Fruit fly (Drosophila melanogaster) whole organism, embryonic: ENCODE results near the gene CG5853.

Experiments used
- Bgb ChIP-seq: fragments of 200-800 bp; sonication (Bioruptor generic); IDR thresholded peaks from 2 replicates; pipeline ENCODE4 v1.3.6; 2022; ENCODE audit warnings: missing biosample characterization, missing genetic modification characterization; ENCODE audit not compliant: partially characterized antibody
- CG1024 ChIP-seq: fragments of 200-800 bp; sonication (Bioruptor generic); IDR thresholded peaks from 2 replicates; pipeline ENCODE4 v1.3.6; 2022; ENCODE audit warnings: missing biosample characterization, missing genetic modification characterization
- CG10274 ChIP-seq: fragments of 200-800 bp; sonication (Bioruptor generic); optimal IDR thresholded peaks from 3 replicates; lab custom pipeline; 2017; ENCODE audit warnings: missing biosample characterization, mild to moderate bottlenecking, missing genetic modification characterization
- CG10979 ChIP-seq: fragments of 200-800 bp; sonication (Bioruptor generic); optimal IDR thresholded peaks from 2 replicates; lab custom pipeline; 2018; ENCODE audit warnings: missing biosample characterization, mild to moderate bottlenecking, missing genetic modification characterization, moderate library complexity
- CG12155 ChIP-seq: fragments of 200-800 bp; sonication (Bioruptor generic); optimal IDR thresholded peaks from 3 replicates; lab custom pipeline; 2016; ENCODE audit warnings: missing biosample characterization, missing genetic modification characterization
- CG13123 ChIP-seq: fragments of 200-800 bp; sonication (Bioruptor generic); optimal IDR thresholded peaks from 2 replicates; lab custom pipeline; 2016; ENCODE audit warnings: missing biosample characterization, missing genetic modification characterization
- CG13775 ChIP-seq: fragments of 200-800 bp; sonication (Bioruptor generic); optimal IDR thresholded peaks from 3 replicates; lab custom pipeline; 2017; ENCODE audit warnings: missing biosample characterization, mild to moderate bottlenecking, missing genetic modification characterization
- CG15073 ChIP-seq: fragments of 200-800 bp; sonication (Bioruptor generic); optimal IDR thresholded peaks from 2 replicates; lab custom pipeline; 2016; ENCODE audit warnings: missing biosample characterization, missing genetic modification characterization
- CG17568 ChIP-seq: fragments of 200-800 bp; sonication (Bioruptor generic); optimal IDR thresholded peaks from 2 replicates; lab custom pipeline; 2018; ENCODE audit warnings: missing biosample characterization, mild to moderate bottlenecking, missing genetic modification characterization, moderate library complexity
- CG17829 ChIP-seq: fragments of 200-800 bp; optimal IDR thresholded peaks from 2 replicates; lab custom pipeline; 2019; ENCODE audit warnings: missing biosample characterization, mild to moderate bottlenecking, missing genetic modification characterization, moderate library complexity
- CG30020 ChIP-seq: fragments of 200-800 bp; optimal IDR thresholded peaks from 2 replicates; lab custom pipeline; 2019; ENCODE audit warnings: missing biosample characterization, mild to moderate bottlenecking, missing genetic modification characterization, moderate library complexity
- CG7271 ChIP-seq: fragments of 200-800 bp; sonication (Bioruptor generic); optimal IDR thresholded peaks from 2 replicates; lab custom pipeline; 2018; ENCODE audit warnings: missing biosample characterization, mild to moderate bottlenecking, missing genetic modification characterization, moderate library complexity
- CG7372 ChIP-seq: fragments of 200-800 bp; sonication (Bioruptor generic); IDR thresholded peaks from 2 replicates; pipeline ENCODE4 v1.3.6; 2022; ENCODE audit warnings: missing biosample characterization, missing genetic modification characterization
- CG8089 ChIP-seq: fragments of 200-800 bp; sonication (Bioruptor generic); optimal IDR thresholded peaks from 3 replicates; lab custom pipeline; 2016; ENCODE audit warnings: missing biosample characterization, missing genetic modification characterization
- CG8388 ChIP-seq: fragments of 200-800 bp; sonication (Bioruptor generic); optimal IDR thresholded peaks from 2 replicates; lab custom pipeline; 2019; ENCODE audit warnings: missing biosample characterization, mild to moderate bottlenecking, missing genetic modification characterization, moderate library complexity
- CG8765 ChIP-seq: fragments of 200-800 bp; sonication (Bioruptor generic); IDR thresholded peaks from 2 replicates; pipeline ENCODE4 v1.3.6; 2022; ENCODE audit warnings: missing biosample characterization, missing genetic modification characterization
- CG9797 ChIP-seq: fragments of 200-800 bp; sonication (Bioruptor generic); optimal IDR thresholded peaks from 3 replicates; lab custom pipeline; 2018; ENCODE audit warnings: missing biosample characterization, mild to moderate bottlenecking, missing genetic modification characterization
- D ChIP-seq, 2 experiments: fragments of 200-800 bp in 1 of 2; fragments of >200 bp in 1 of 2; sonication (Bioruptor generic) in 1 of 2; optimal IDR thresholded peaks; 2 replicates in 1 of 2; 3 replicates in 1 of 2; lab custom pipeline; 2017; ENCODE audit warnings: mild to moderate bottlenecking in 1 of 2, missing biosample characterization in 1 of 2, missing genetic modification characterization in 1 of 2, missing genetic modification reagents in 1 of 2
- D19A ChIP-seq: fragments of 200-800 bp; optimal IDR thresholded peaks from 3 replicates; lab custom pipeline; 2019; ENCODE audit warnings: missing biosample characterization, mild to moderate bottlenecking, missing genetic modification characterization, moderate library complexity
- Doc3 ChIP-seq: fragments of 200-800 bp; sonication (Bioruptor generic); IDR thresholded peaks from 3 replicates; pipeline ENCODE4 v1.3.6; 2022; ENCODE audit warnings: missing biosample characterization, missing genetic modification characterization; ENCODE audit not compliant: partially characterized antibody
- Eip74EF ChIP-seq, 2 experiments: fragments of 200-800 bp in 1 of 2; fragments of >200 bp in 1 of 2; sonication (Bioruptor generic) in 1 of 2; optimal IDR thresholded peaks; 2 replicates each; lab custom pipeline; 2017 to 2019; ENCODE audit warnings: missing biosample characterization in 2 of 2, missing genetic modification characterization in 2 of 2, mild to moderate bottlenecking in 1 of 2, moderate library complexity in 1 of 2
- HLHmδ ChIP-seq: fragments of 200-800 bp; sonication (Bioruptor generic); optimal IDR thresholded peaks from 2 replicates; lab custom pipeline; 2018; ENCODE audit warnings: missing biosample characterization, mild to moderate bottlenecking, missing genetic modification characterization, moderate library complexity
- Hr39 ChIP-seq: fragments of >200 bp; optimal IDR thresholded peaks from 2 replicates; lab custom pipeline; 2017
- MBD-R2 ChIP-seq: fragments of 200-800 bp; sonication (Bioruptor generic); IDR thresholded peaks from 2 replicates; pipeline ENCODE4 v1.3.6; 2022; ENCODE audit warnings: missing biosample characterization, missing genetic modification characterization
- Mrtf ChIP-seq: fragments of 200-800 bp; sonication (Bioruptor generic); IDR thresholded peaks from 3 replicates; pipeline ENCODE4 v1.3.6; 2022; ENCODE audit warnings: missing biosample characterization, missing genetic modification characterization
- Nf-YA ChIP-seq: fragments of 200-800 bp; sonication (Bioruptor generic); IDR thresholded peaks from 2 replicates; pipeline ENCODE4 v1.3.6; 2022; ENCODE audit warnings: missing biosample characterization, missing genetic modification characterization
- Rx ChIP-seq: fragments of 200-800 bp; sonication (Bioruptor generic); IDR thresholded peaks from 2 replicates; pipeline ENCODE4 v1.3.6; 2022; ENCODE audit warnings: missing biosample characterization, missing genetic modification characterization
- Sox102F ChIP-seq: fragments of 200-800 bp; sonication (Bioruptor generic); optimal IDR thresholded peaks from 2 replicates; lab custom pipeline; 2018; ENCODE audit warnings: missing biosample characterization, mild to moderate bottlenecking, missing genetic modification characterization, moderate library complexity
- Sry-δ ChIP-seq: fragments of 200-800 bp; sonication (Bioruptor generic); optimal IDR thresholded peaks from 2 replicates; lab custom pipeline; 2016; ENCODE audit warnings: missing biosample characterization, missing genetic modification characterization
- TFAM ChIP-seq: fragments of 200-800 bp; sonication (Bioruptor generic); optimal IDR thresholded peaks from 2 replicates; lab custom pipeline; 2017; ENCODE audit warnings: missing biosample characterization, missing genetic modification characterization, inconsistent platforms
- crc ChIP-seq: fragments of 200-800 bp; sonication (Bioruptor generic); optimal IDR thresholded peaks from 2 replicates; lab custom pipeline; 2016; ENCODE audit warnings: missing biosample characterization, missing genetic modification characterization
- da ChIP-seq: fragments of 200-800 bp; sonication (Bioruptor generic); optimal IDR thresholded peaks from 2 replicates; lab custom pipeline; 2016; ENCODE audit warnings: missing biosample characterization, missing genetic modification characterization
- dimm ChIP-seq: fragments of 200-800 bp; sonication (Bioruptor generic); IDR thresholded peaks from 2 replicates; pipeline ENCODE4 v1.3.6; 2022; ENCODE audit warnings: missing biosample characterization, missing genetic modification characterization
- disco-r ChIP-seq: fragments of 200-800 bp; sonication (Bioruptor generic); optimal IDR thresholded peaks from 2 replicates; lab custom pipeline; 2016; ENCODE audit warnings: missing biosample characterization, missing genetic modification characterization
- dmrt99B ChIP-seq: fragments of 200-800 bp; sonication (Bioruptor generic); optimal IDR thresholded peaks from 2 replicates; lab custom pipeline; 2018; ENCODE audit warnings: missing biosample characterization, mild to moderate bottlenecking, missing genetic modification characterization, moderate library complexity
- exex ChIP-seq: fragments of 200-800 bp; sonication (Bioruptor generic); optimal IDR thresholded peaks from 4 replicates; lab custom pipeline; 2018; ENCODE audit warnings: missing biosample characterization, mild to moderate bottlenecking, missing genetic modification characterization, moderate library complexity
- fd64A ChIP-seq: fragments of 200-800 bp; sonication (Bioruptor generic); optimal IDR thresholded peaks from 3 replicates; lab custom pipeline; 2018; ENCODE audit warnings: missing biosample characterization, mild to moderate bottlenecking, missing genetic modification characterization
- hth ChIP-seq: fragments of >200 bp; optimal IDR thresholded peaks from 2 replicates; lab custom pipeline; 2017; ENCODE audit warnings: inconsistent platforms
- kah ChIP-seq: fragments of 200-800 bp; sonication (Bioruptor generic); optimal IDR thresholded peaks from 2 replicates; lab custom pipeline; 2018; ENCODE audit warnings: missing biosample characterization, mild to moderate bottlenecking, missing genetic modification characterization
- lola ChIP-seq, 3 experiments: fragments of >200 bp in 2 of 3; fragments of 200-800 bp in 1 of 3; sonication (Bioruptor generic) in 1 of 3; optimal IDR thresholded peaks; 2 replicates each; lab custom pipeline; 2017 to 2019; ENCODE audit warnings: missing biosample characterization in 3 of 3, missing genetic modification characterization in 3 of 3, mild to moderate bottlenecking in 1 of 3, moderate library complexity in 1 of 3
- luna ChIP-seq: fragments of 200-800 bp; sonication (Bioruptor generic); optimal IDR thresholded peaks from 2 replicates; lab custom pipeline; 2016; ENCODE audit warnings: missing biosample characterization, missing genetic modification characterization
- onecut ChIP-seq: fragments of 200-800 bp; sonication (Bioruptor generic); IDR thresholded peaks from 2 replicates; pipeline ENCODE4 v1.3.6; 2022; ENCODE audit warnings: missing biosample characterization, missing genetic modification characterization
- pnt ChIP-seq: fragments of 200-800 bp; sonication (Bioruptor generic); optimal IDR thresholded peaks from 3 replicates; lab custom pipeline; 2016; ENCODE audit warnings: missing biosample characterization, missing genetic modification characterization
- ro ChIP-seq: fragments of 200-800 bp; sonication (Bioruptor generic); IDR thresholded peaks from 2 replicates; pipeline ENCODE4 v1.3.6; 2022; ENCODE audit warnings: missing biosample characterization, missing genetic modification characterization
- scrt ChIP-seq: fragments of 200-800 bp; sonication (Bioruptor generic); optimal IDR thresholded peaks from 2 replicates; lab custom pipeline; 2018; ENCODE audit warnings: missing biosample characterization, mild to moderate bottlenecking, missing genetic modification characterization, moderate library complexity
- stwl ChIP-seq: fragments of 200-800 bp; sonication (Bioruptor generic); optimal IDR thresholded peaks from 3 replicates; lab custom pipeline; 2018; ENCODE audit warnings: missing biosample characterization, mild to moderate bottlenecking, missing genetic modification characterization, moderate library complexity
- trem ChIP-seq: fragments of 200-800 bp; optimal IDR thresholded peaks from 3 replicates; lab custom pipeline; 2019; ENCODE audit warnings: missing biosample characterization, mild to moderate bottlenecking, missing genetic modification characterization, moderate library complexity
- trh ChIP-seq: fragments of 200-800 bp; sonication (Bioruptor generic); optimal IDR thresholded peaks from 2 replicates; lab custom pipeline; 2016; ENCODE audit warnings: missing biosample characterization, missing genetic modification characterization
- unpg ChIP-seq: fragments of 200-800 bp; sonication (Bioruptor generic); optimal IDR thresholded peaks from 3 replicates; lab custom pipeline; 2018; ENCODE audit warnings: missing biosample characterization, mild to moderate bottlenecking, missing genetic modification characterization, moderate library complexity

Gene CG5853

DNA sequence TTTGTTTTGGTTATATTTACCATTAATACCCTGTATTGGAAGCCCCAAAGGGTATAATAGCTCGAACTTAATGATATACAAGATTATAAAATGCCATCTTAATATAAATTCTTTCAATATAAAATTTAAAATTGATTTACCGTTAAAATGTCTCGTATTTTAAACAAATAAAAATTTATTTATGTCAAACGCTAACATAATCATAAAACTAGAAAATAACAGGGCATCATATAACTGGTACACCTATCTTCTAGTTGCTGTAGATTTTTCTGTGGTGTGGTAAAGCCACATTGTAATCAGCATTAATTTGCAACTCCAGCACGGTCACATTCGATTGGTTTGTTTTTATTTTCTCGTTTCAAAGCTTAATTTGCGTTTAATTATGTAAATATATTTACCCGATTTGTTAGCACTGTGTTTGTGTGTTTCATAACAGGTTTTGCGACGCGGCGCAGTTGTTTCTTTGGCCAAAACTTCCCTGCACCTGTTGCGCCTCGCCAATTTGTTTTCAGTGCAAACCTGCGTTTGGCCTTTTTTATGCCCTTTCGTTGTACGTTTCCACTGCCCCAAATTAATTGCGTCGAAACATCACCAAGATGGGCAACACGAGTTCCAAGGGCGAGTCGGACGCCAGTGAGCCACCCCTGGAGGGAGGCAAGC, 9.7 kb upstream of the CG5853 start, which contains the start of the genes CG4658 and CG5846 (continued):
- TF ChIP-seq HLHmδ = no peak
- TF ChIP-seq CG8765 (GFP tag; lab: Robert Waterston, UW) = peak; percentile 77
- TF ChIP-seq CG7271 = peak; percentile 94
- TF ChIP-seq D (optimal IDR thresholded peaks at IDR 0.05; lab: Kevin White, UChicago) = no peak
- TF ChIP-seq D (GFP tag; optimal IDR thresholded peaks at IDR 0.05; lab: Kevin White, UChicago) = peak; percentile 84
- peak; percentile 95 for TF ChIP-seq trem (tag; lab: Kevin White, UChicago)
- TF ChIP-seq hth (lab: Kevin White, UChicago) = no peak
- peak; percentile 26 for TF ChIP-seq crc
- TF ChIP-seq Mrtf (GFP tag; lab: Robert Waterston, UW) = peak; percentile 87
- TF ChIP-seq onecut (GFP tag; lab: Robert Waterston, UW) = peak; percentile 66
- TF ChIP-seq da (GFP tag; lab: Kevin White, UChicago) = peak; percentile 82
- TF ChIP-seq unpg = peak; percentile 97
- TF ChIP-seq pnt (GFP tag; lab: Kevin White, UChicago) = peak; percentile 58
- no peak for TF ChIP-seq CG17568 (GFP tag; lab: Kevin White, UChicago)
- TF ChIP-seq Bgb (GFP tag; lab: Robert Waterston, UW) = no peak
- peak; percentile 44 for TF ChIP-seq Sry-δ (GFP tag; lab: Kevin White, UChicago)
- TF ChIP-seq CG10274 (GFP tag; lab: Kevin White, UChicago) = peak; percentile 44
- TF ChIP-seq Eip74EF (GFP tag; optimal IDR thresholded peaks at IDR 0.05; lab: Kevin White, UChicago) = peak in 1 of 2 experiments; percentile 93
- peak; percentile 77 for TF ChIP-seq CG9797
- peak; percentile 96 for TF ChIP-seq CG8388 (GFP tag; lab: Kevin White, UChicago)
- no peak for TF ChIP-seq Doc3
- TF ChIP-seq Rx (GFP tag; lab: Robert Waterston, UW) = peak; percentile 82
- no peak for TF ChIP-seq Hr39 (lab: Kevin White, UChicago)
- peak; percentile 77 for TF ChIP-seq CG15073 (GFP tag; lab: Kevin White, UChicago)
- TF ChIP-seq CG10979 (tag; lab: Kevin White, UChicago) = peak; percentile 96
- TF ChIP-seq lola (GFP tag; optimal IDR thresholded peaks at IDR 0.05; lab: Kevin White, UChicago) = peak in 1 of 3 experiments; percentile 94
- TF ChIP-seq CG12155 (GFP tag; lab: Kevin White, UChicago) = peak; percentile 92
- peak; percentile 88 for TF ChIP-seq Nf-YA
- TF ChIP-seq disco-r = peak; percentile 81
- peak; percentile 81 for TF ChIP-seq CG7372 (GFP tag; lab: Robert Waterston, UW)
- TF ChIP-seq CG30020 (tag; lab: Kevin White, UChicago) = peak; percentile 78
- TF ChIP-seq D19A (tag; lab: Kevin White, UChicago) = peak; percentile 92
- TF ChIP-seq CG13775 (GFP tag; lab: Kevin White, UChicago) = peak; percentile 93
- peak; percentile 80 for TF ChIP-seq trh (GFP tag; lab: Kevin White, UChicago)
- TF ChIP-seq kah (GFP tag; lab: Kevin White, UChicago) = peak; percentile 77
- peak; percentile 84 for TF ChIP-seq ro (GFP tag; lab: Robert Waterston, UW)
- TF ChIP-seq dimm (GFP tag; lab: Robert Waterston, UW) = peak; percentile 76
- peak; percentile 92 for TF ChIP-seq MBD-R2 (GFP tag; lab: Robert Waterston, UW)
- peak; percentile 91 for TF ChIP-seq scrt (GFP tag; lab: Kevin White, UChicago)
- no peak for TF ChIP-seq luna (GFP tag; lab: Kevin White, UChicago)
- no peak for TF ChIP-seq fd64A (GFP tag; lab: Kevin White, UChicago)
- TF ChIP-seq CG17829 = peak; percentile 97
- peak; percentile 94 for TF ChIP-seq dmrt99B (tag; lab: Kevin White, UChicago)
- peak; percentile 88 for TF ChIP-seq CG1024 (GFP tag; lab: Robert Waterston, UW)
- TF ChIP-seq stwl (tag; lab: Kevin White, UChicago) = peak; percentile 64
- peak; percentile 98 for TF ChIP-seq Sox102F (GFP tag; lab: Kevin White, UChicago)
- peak; percentile 72 for TF ChIP-seq CG8089 (GFP tag; lab: Kevin White, UChicago)
- TF ChIP-seq exex = peak; percentile 82
- peak; percentile 67 for TF ChIP-seq TFAM (GFP tag; lab: Kevin White, UChicago)
- TF ChIP-seq CG13123 = peak; percentile 90
